Worm (Caenorhabditis elegans) whole organism, L2 larva: ENCODE measurements around the gene syd-2.
A peak's percentile ranks its signal among the peaks of the same experiment; 100 is the strongest.

ENCODE experiments used
- F13H6.1 ChIP-seq: sonication (generic microtip); optimal IDR thresholded peaks from 2 replicates; lab custom pipeline; 2016; ENCODE audit warnings: missing genetic modification characterization, missing compliant biosample characterization
- R02D3.7 ChIP-seq: fragments of 150-350 bp; optimal IDR thresholded peaks from 2 replicates; lab custom pipeline; 2014; ENCODE audit warnings: missing biosample characterization, missing genetic modification characterization
- Y55F3AM.14 ChIP-seq: fragments of 200-800 bp; sonication (Bioruptor generic); optimal IDR thresholded peaks from 2 replicates; lab custom pipeline; 2018; ENCODE audit warnings: mild to moderate bottlenecking, missing genetic modification characterization, missing compliant biosample characterization
- alr-1 ChIP-seq: fragments of 150-350 bp; optimal IDR thresholded peaks from 2 replicates; lab custom pipeline; 2014; ENCODE audit warnings: missing biosample characterization, missing genetic modification characterization
- aly-2 ChIP-seq: fragments of 150-350 bp; optimal IDR thresholded peaks from 2 replicates; lab custom pipeline; 2014; ENCODE audit warnings: missing biosample characterization, missing genetic modification characterization
- ama-1 ChIP-seq: fragments of 150-350 bp; optimal IDR thresholded peaks from 2 replicates; lab custom pipeline; 2018; ENCODE audit warnings: inconsistent platforms
- blmp-1 ChIP-seq: sonication (generic microtip); optimal IDR thresholded peaks from 2 replicates; lab custom pipeline; 2017; ENCODE audit warnings: missing genetic modification characterization, mild to moderate bottlenecking, missing compliant biosample characterization, antibody characterized with exemption, moderate library complexity; ENCODE audit not compliant: insufficient read depth
- ceh-16 ChIP-seq: fragments of 150-350 bp; optimal IDR thresholded peaks from 2 replicates; lab custom pipeline; 2014; ENCODE audit warnings: missing biosample characterization, missing genetic modification characterization
- ceh-82 ChIP-seq: fragments of 150-350 bp; optimal IDR thresholded peaks from 2 replicates; lab custom pipeline; 2014; ENCODE audit warnings: missing biosample characterization, missing genetic modification characterization
- crh-2 ChIP-seq: sonication (generic microtip); optimal IDR thresholded peaks from 2 replicates; lab custom pipeline; 2017; ENCODE audit warnings: missing biosample characterization, missing genetic modification characterization
- dmd-4 ChIP-seq: sonication (generic microtip); optimal IDR thresholded peaks from 2 replicates; lab custom pipeline; 2017; ENCODE audit warnings: missing biosample characterization, missing genetic modification characterization
- egl-27 ChIP-seq: sonication (generic microtip); optimal IDR thresholded peaks from 3 replicates; lab custom pipeline; 2017; ENCODE audit warnings: missing biosample characterization, missing genetic modification reagents, missing genetic modification characterization
- gmeb-1 ChIP-seq: fragments of 150-350 bp; optimal IDR thresholded peaks from 2 replicates; lab custom pipeline; 2014; ENCODE audit warnings: missing biosample characterization, missing genetic modification characterization
- lin-11 ChIP-seq: fragments of 150-350 bp; sonication (generic microtip); optimal IDR thresholded peaks from 2 replicates; lab custom pipeline; 2014; ENCODE audit warnings: missing biosample characterization, missing genetic modification characterization, inconsistent platforms, mixed read lengths
- lin-39 ChIP-seq: fragments of 150-350 bp; optimal IDR thresholded peaks from 2 replicates; lab custom pipeline; 2014; ENCODE audit warnings: missing biosample characterization, missing genetic modification reagents, missing genetic modification characterization
- lsy-2 ChIP-seq, 2 experiments: fragments of 150-350 bp in 1 of 2; sonication (generic microtip) in 1 of 2; optimal IDR thresholded peaks; 2 replicates each; lab custom pipeline; 2014 to 2017; ENCODE audit warnings: missing biosample characterization in 2 of 2, missing genetic modification characterization in 2 of 2
- mab-5 ChIP-seq: fragments of 150-350 bp; optimal IDR thresholded peaks from 2 replicates; lab custom pipeline; 2014; ENCODE audit warnings: missing biosample characterization, missing genetic modification characterization
- mdl-1 ChIP-seq, 2 experiments: fragments of 150-350 bp in 1 of 2; sonication (generic microtip) in 1 of 2; optimal IDR thresholded peaks; 2 replicates each; lab custom pipeline; 2017; ENCODE audit warnings: missing biosample characterization in 2 of 2, missing genetic modification characterization in 2 of 2
- nhr-10 ChIP-seq: sonication (generic microtip); optimal IDR thresholded peaks from 2 replicates; lab custom pipeline; 2017; ENCODE audit warnings: missing biosample characterization, missing genetic modification characterization
- nhr-12 ChIP-seq: fragments of 150-350 bp; optimal IDR thresholded peaks from 2 replicates; lab custom pipeline; 2014; ENCODE audit warnings: missing biosample characterization, missing genetic modification characterization
- nhr-129 ChIP-seq: fragments of 150-350 bp; optimal IDR thresholded peaks from 2 replicates; lab custom pipeline; 2014; ENCODE audit warnings: missing biosample characterization, missing genetic modification characterization
- nhr-21 ChIP-seq: fragments of 150-350 bp; optimal IDR thresholded peaks from 2 replicates; lab custom pipeline; 2014; ENCODE audit warnings: missing biosample characterization, missing genetic modification characterization
- nhr-237 ChIP-seq: fragments of 150-350 bp; optimal IDR thresholded peaks from 2 replicates; lab custom pipeline; 2014; ENCODE audit warnings: missing biosample characterization, missing genetic modification characterization
- nhr-25 ChIP-seq: fragments of 150-350 bp; sonication (generic microtip); optimal IDR thresholded peaks from 3 replicates; lab custom pipeline; 2014; ENCODE audit warnings: missing biosample characterization, missing genetic modification characterization
- nhr-6 ChIP-seq: fragments of 150-350 bp; optimal IDR thresholded peaks from 2 replicates; lab custom pipeline; 2014; ENCODE audit warnings: missing biosample characterization, missing genetic modification characterization
- nhr-77 ChIP-seq: fragments of 150-350 bp; optimal IDR thresholded peaks from 2 replicates; lab custom pipeline; 2014; ENCODE audit warnings: missing biosample characterization, missing genetic modification characterization
- peb-1 ChIP-seq: fragments of 150-350 bp; optimal IDR thresholded peaks from 2 replicates; lab custom pipeline; 2014; ENCODE audit warnings: missing biosample characterization, missing genetic modification characterization
- sem-4 ChIP-seq: fragments of 150-350 bp; optimal IDR thresholded peaks from 2 replicates; lab custom pipeline; 2014; ENCODE audit warnings: missing biosample characterization, missing genetic modification reagents, missing genetic modification characterization
- sma-3 ChIP-seq: sonication (generic microtip); optimal IDR thresholded peaks from 2 replicates; lab custom pipeline; 2016; ENCODE audit warnings: missing genetic modification reagents, missing genetic modification characterization, missing compliant biosample characterization
- sma-9 ChIP-seq, 2 experiments: fragments of 150-350 bp in 1 of 2; sonication (generic microtip) in 1 of 2; optimal IDR thresholded peaks; 2 replicates each; lab custom pipeline; 2014 to 2016; ENCODE audit warnings: missing genetic modification characterization in 2 of 2, mild to moderate bottlenecking in 1 of 2, missing biosample characterization in 1 of 2, missing compliant biosample characterization in 1 of 2, missing genetic modification reagents in 1 of 2, moderate library complexity in 1 of 2
- unc-39 ChIP-seq: fragments of 150-350 bp; optimal IDR thresholded peaks from 2 replicates; lab custom pipeline; 2014; ENCODE audit warnings: missing biosample characterization, missing genetic modification characterization
- unc-62 ChIP-seq: fragments of 150-350 bp; optimal IDR thresholded peaks from 2 replicates; lab custom pipeline; 2014; ENCODE audit warnings: missing biosample characterization, missing genetic modification reagents, missing genetic modification characterization
- zag-1 ChIP-seq: fragments of 150-350 bp; optimal IDR thresholded peaks from 2 replicates; lab custom pipeline; 2014; ENCODE audit warnings: missing biosample characterization, missing genetic modification characterization
- ztf-1 ChIP-seq: fragments of 200-800 bp; sonication (Bioruptor generic); conservative IDR thresholded peaks from 2 replicates; pipeline ENCODE4 v1.3.6; 2022; ENCODE audit warnings: missing genetic modification characterization, missing compliant biosample characterization
- ztf-4 ChIP-seq: fragments of 150-350 bp; optimal IDR thresholded peaks from 2 replicates; lab custom pipeline; 2014; ENCODE audit warnings: missing biosample characterization, missing genetic modification characterization

syd-2 gene

ce11 chrX:10597554-10598191 is 42.6 kb upstream of the syd-2 start (continued):
- TF ChIP-seq unc-62, result no peak

ce11 chrX:10596420-10596907 is 41.4 kb upstream of the syd-2 start:
- TF ChIP-seq Y55F3AM.14 (no peak), mab-5 (tag; lab: Kevin White, UChicago) (peak; percentile 15), unc-39 (tag; lab: Kevin White, UChicago) (no peak), sem-4 (tag; lab: Kevin White, UChicago) (peak; percentile 2)
- TF ChIP-seq, all 48 proteins: peak for 2

ce11 chrX:10594701-10595421 is 39.8 kb upstream of the syd-2 start:
- TF ChIP-seq unc-39 (tag; lab: Kevin White, UChicago) (no peak), F13H6.1 (no peak), ztf-1 (GFP tag; lab: Robert Waterston, UW) (no peak), zag-1 (tag; lab: Kevin White, UChicago) (peak; percentile 15), gmeb-1 (tag; lab: Kevin White, UChicago) (no peak), nhr-237 (no peak), nhr-129 (tag; lab: Kevin White, UChicago) (peak; percentile 7), nhr-12 (tag; lab: Kevin White, UChicago) (no peak), sma-9 (GFP tag; optimal IDR thresholded peaks at IDR 0.05; lab: Kevin White, UChicago) (no peak), sma-9 (tag; optimal IDR thresholded peaks at IDR 0.05; lab: Kevin White, UChicago) (no peak), unc-62 (no peak), egl-27 (no peak), mdl-1 (tag; optimal IDR thresholded peaks at IDR 0.05; lab: Kevin White, UChicago) (no peak), sma-3 (GFP tag; lab: Kevin White, UChicago) (no peak), nhr-25 (peak; percentile 44), lin-39 (tag; lab: Kevin White, UChicago) (no peak), blmp-1 (no peak), crh-2 (no peak), ama-1 (lab: Kevin White, UChicago) (no peak), dmd-4 (no peak), ceh-82 (tag; lab: Kevin White, UChicago) (no peak), ceh-16 (tag; lab: Kevin White, UChicago) (no peak)

DNA sequence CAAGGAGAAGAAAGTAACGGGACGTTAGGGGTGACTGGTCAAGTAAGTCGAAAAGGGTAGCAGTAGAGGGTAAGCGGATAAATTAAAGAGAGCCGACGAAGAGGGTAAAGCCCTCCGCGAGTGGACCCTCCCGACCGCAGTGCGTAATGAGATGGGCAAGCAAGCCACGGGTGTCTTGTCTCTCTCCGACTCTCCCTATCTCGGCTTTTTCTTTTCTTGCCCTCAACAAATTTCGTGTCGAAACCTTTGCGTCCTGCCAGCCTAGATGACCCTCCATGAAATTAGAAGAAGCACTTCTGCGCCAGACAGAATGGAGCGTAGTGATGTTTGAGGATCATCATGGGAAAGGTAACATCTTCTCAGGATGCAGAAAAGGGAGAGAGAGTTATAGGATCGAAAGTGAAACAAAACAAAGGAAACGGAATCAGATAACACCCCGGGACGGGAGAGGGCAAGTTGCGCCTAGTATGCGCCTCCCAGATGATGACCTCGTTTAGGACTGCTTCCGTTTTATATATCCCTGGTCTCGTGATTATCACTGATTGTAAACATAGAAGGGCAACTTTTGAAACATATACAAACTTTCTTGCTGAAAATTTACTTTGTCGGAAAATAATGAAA is 38.8 kb upstream of the syd-2 start:
- TF ChIP-seq peb-1 (tag; lab: Kevin White, UChicago), result no peak
- TF ChIP-seq sma-9 (GFP tag; optimal IDR thresholded peaks at IDR 0.05; lab: Kevin White, UChicago), result peak; percentile 0
- no peak for TF ChIP-seq sma-9 (tag; optimal IDR thresholded peaks at IDR 0.05; lab: Kevin White, UChicago)
- no peak for TF ChIP-seq crh-2
- TF ChIP-seq sma-3 (GFP tag; lab: Kevin White, UChicago), result peak; percentile 9
- peak in 1 of 2 experiments; percentile 24 for TF ChIP-seq lsy-2 (tag; optimal IDR thresholded peaks at IDR 0.05; lab: Kevin White, UChicago)
- TF ChIP-seq nhr-129 (tag; lab: Kevin White, UChicago), result peak; percentile 29
- peak; percentile 72 for TF ChIP-seq nhr-21
- peak; percentile 60 for TF ChIP-seq blmp-1
- peak; percentile 15 for TF ChIP-seq nhr-25

ce11 chrX:10593234-10593633 is 38.2 kb upstream of the syd-2 start, which contains the start of gene sdn-1:
Gene sdn-1, minus strand, starts transcription at chrX:10593334.
- TF ChIP-seq ztf-4 (no peak), zag-1 (tag; lab: Kevin White, UChicago) (no peak), ceh-16 (tag; lab: Kevin White, UChicago) (no peak), sma-9 (GFP tag; optimal IDR thresholded peaks at IDR 0.05; lab: Kevin White, UChicago) (no peak), sma-9 (tag; optimal IDR thresholded peaks at IDR 0.05; lab: Kevin White, UChicago) (no peak), mdl-1 (tag; optimal IDR thresholded peaks at IDR 0.05; lab: Kevin White, UChicago) (no peak), nhr-10 (tag; lab: Kevin White, UChicago) (no peak), F13H6.1 (no peak), nhr-129 (tag; lab: Kevin White, UChicago) (no peak), alr-1 (tag; lab: Kevin White, UChicago) (no peak), aly-2 (tag; lab: Kevin White, UChicago) (no peak), crh-2 (no peak), nhr-6 (tag; lab: Kevin White, UChicago) (no peak), R02D3.7 (tag; lab: Kevin White, UChicago) (no peak), Y55F3AM.14 (no peak), peb-1 (tag; lab: Kevin White, UChicago) (no peak), lsy-2 (tag; optimal IDR thresholded peaks at IDR 0.05; lab: Kevin White, UChicago) (no peak), nhr-77 (tag; lab: Kevin White, UChicago) (no peak), lin-11 (tag; lab: Kevin White, UChicago) (no peak), egl-27 (no peak), sma-3 (GFP tag; lab: Kevin White, UChicago) (no peak)
